Fruit fly (Drosophila melanogaster) whole organism, embryonic: ENCODE results near the gene Pcif1.

Experiments
- Asciz ChIP-seq: fragments of 200-800 bp; sonication (Bioruptor generic); optimal IDR thresholded peaks from 2 replicates; lab custom pipeline; 2017; ENCODE audit warnings: missing biosample characterization, mild to moderate bottlenecking, missing genetic modification characterization, missing genetic modification reagents
- CG10267 ChIP-seq: fragments of 200-800 bp; sonication (Bioruptor generic); optimal IDR thresholded peaks from 2 replicates; lab custom pipeline; 2018; ENCODE audit warnings: missing biosample characterization, mild to moderate bottlenecking, missing genetic modification characterization, moderate library complexity
- CG10654 ChIP-seq: fragments of 200-800 bp; sonication (Bioruptor generic); optimal IDR thresholded peaks from 2 replicates; lab custom pipeline; 2016; ENCODE audit warnings: missing biosample characterization, missing genetic modification characterization
- CG11504 ChIP-seq: fragments of 200-800 bp; sonication (Bioruptor generic); optimal IDR thresholded peaks from 3 replicates; lab custom pipeline; 2019; ENCODE audit warnings: missing biosample characterization, mild to moderate bottlenecking, missing genetic modification characterization, moderate library complexity
- CG12659 ChIP-seq: fragments of 200-800 bp; sonication (Bioruptor generic); optimal IDR thresholded peaks from 3 replicates; lab custom pipeline; 2017; ENCODE audit warnings: mild to moderate bottlenecking, missing biosample characterization, missing genetic modification reagents, missing genetic modification characterization
- CG14050 ChIP-seq: fragments of 200-800 bp; sonication (Bioruptor generic); IDR thresholded peaks from 3 replicates; pipeline ENCODE4 v1.3.6; 2022; ENCODE audit warnings: missing biosample characterization, missing genetic modification characterization
- CG14710 ChIP-seq: fragments of 200-800 bp; sonication (Bioruptor generic); optimal IDR thresholded peaks from 3 replicates; lab custom pipeline; 2019; ENCODE audit warnings: missing biosample characterization, mild to moderate bottlenecking, missing genetic modification characterization, moderate library complexity
- CG15269 ChIP-seq: fragments of 200-800 bp; sonication (Bioruptor generic); optimal IDR thresholded peaks from 2 replicates; lab custom pipeline; 2018; ENCODE audit warnings: missing biosample characterization, mild to moderate bottlenecking, missing genetic modification characterization, moderate library complexity
- CG1529 ChIP-seq: fragments of 200-800 bp; sonication (Bioruptor generic); optimal IDR thresholded peaks from 3 replicates; lab custom pipeline; 2018; ENCODE audit warnings: missing biosample characterization, missing genetic modification characterization
- CG15514 ChIP-seq: fragments of 200-800 bp; sonication (Bioruptor generic); optimal IDR thresholded peaks from 3 replicates; lab custom pipeline; 2017; ENCODE audit warnings: missing biosample characterization, missing genetic modification characterization, mild to moderate bottlenecking, moderate library complexity, missing genetic modification reagents
- CG1647 ChIP-seq: fragments of 200-800 bp; sonication (Bioruptor generic); optimal IDR thresholded peaks from 3 replicates; lab custom pipeline; 2016; ENCODE audit warnings: missing biosample characterization, missing genetic modification characterization
- CG17186 ChIP-seq: fragments of 200-800 bp; sonication (Bioruptor generic); optimal IDR thresholded peaks from 3 replicates; lab custom pipeline; 2017; ENCODE audit warnings: missing biosample characterization, missing genetic modification reagents, missing genetic modification characterization
- CG17912 ChIP-seq: fragments of 200-800 bp; sonication (Bioruptor generic); optimal IDR thresholded peaks from 2 replicates; lab custom pipeline; 2018; ENCODE audit warnings: missing biosample characterization, mild to moderate bottlenecking, missing genetic modification characterization
- CG1792 ChIP-seq: fragments of 200-800 bp; sonication (Bioruptor generic); optimal IDR thresholded peaks from 2 replicates; lab custom pipeline; 2016; ENCODE audit warnings: missing biosample characterization, missing genetic modification characterization
- CG18476 ChIP-seq: fragments of 200-800 bp; sonication (Bioruptor generic); optimal IDR thresholded peaks from 2 replicates; lab custom pipeline; 2016; ENCODE audit warnings: missing biosample characterization, mild to moderate bottlenecking, missing genetic modification characterization
- CG2120 ChIP-seq: fragments of 200-800 bp; sonication (Bioruptor generic); optimal IDR thresholded peaks from 3 replicates; lab custom pipeline; 2016; ENCODE audit warnings: missing biosample characterization, missing genetic modification characterization
- CG2202 ChIP-seq: fragments of 200-800 bp; sonication (Bioruptor generic); optimal IDR thresholded peaks from 2 replicates; lab custom pipeline; 2018; ENCODE audit warnings: missing biosample characterization, mild to moderate bottlenecking, missing genetic modification characterization
- CG2889 ChIP-seq: fragments of 200-800 bp; sonication (Bioruptor generic); IDR thresholded peaks from 3 replicates; pipeline ENCODE4 v1.3.6; 2022; ENCODE audit warnings: missing biosample characterization, missing genetic modification characterization
- CG3838 ChIP-seq: fragments of 200-800 bp; sonication (Bioruptor generic); optimal IDR thresholded peaks from 3 replicates; lab custom pipeline; 2016; ENCODE audit warnings: missing biosample characterization, missing genetic modification characterization
- CG3847 ChIP-seq: fragments of 200-800 bp; sonication (Bioruptor generic); IDR thresholded peaks from 2 replicates; pipeline ENCODE4 v1.3.6; 2022; ENCODE audit warnings: missing biosample characterization, missing genetic modification characterization
- CG6765 ChIP-seq: fragments of 200-800 bp; sonication (Bioruptor generic); optimal IDR thresholded peaks from 3 replicates; lab custom pipeline; 2017; ENCODE audit warnings: missing biosample characterization, mild to moderate bottlenecking, missing genetic modification characterization
- CHES-1-like ChIP-seq: fragments of 200-800 bp; sonication (Bioruptor generic); optimal IDR thresholded peaks from 2 replicates; lab custom pipeline; 2016; ENCODE audit warnings: missing biosample characterization, missing genetic modification characterization
- CkIIα-i1 ChIP-seq: fragments of 200-800 bp; sonication (Bioruptor generic); IDR thresholded peaks from 2 replicates; pipeline ENCODE4 v1.3.6; 2022; ENCODE audit warnings: missing biosample characterization, missing genetic modification characterization
- Dbx ChIP-seq: fragments of 200-800 bp; sonication (Bioruptor generic); IDR thresholded peaks from 3 replicates; pipeline ENCODE4 v1.3.6; 2022; ENCODE audit warnings: missing biosample characterization, missing genetic modification characterization
- Dfd ChIP-seq, 2 experiments: fragments of >200 bp; optimal IDR thresholded peaks; 2 replicates each; lab custom pipeline; 2017; ENCODE audit warnings: missing biosample characterization in 2 of 2, missing genetic modification characterization in 2 of 2
- E2f2 ChIP-seq: fragments of 200-800 bp; sonication (Bioruptor generic); IDR thresholded peaks from 2 replicates; pipeline ENCODE4 v1.3.6; 2022; ENCODE audit warnings: missing biosample characterization, missing genetic modification characterization
- Fer1 ChIP-seq: fragments of 200-800 bp; sonication (Bioruptor generic); optimal IDR thresholded peaks from 2 replicates; lab custom pipeline; 2017; ENCODE audit warnings: missing biosample characterization, mild to moderate bottlenecking, missing genetic modification characterization
- Gsc ChIP-seq: fragments of 200-800 bp; sonication (Bioruptor generic); IDR thresholded peaks from 2 replicates; pipeline ENCODE4 v1.3.6; 2022; ENCODE audit warnings: missing biosample characterization, missing genetic modification characterization
- Lhr ChIP-seq: fragments of 200-800 bp; sonication (Bioruptor generic); optimal IDR thresholded peaks from 3 replicates; lab custom pipeline; 2017; ENCODE audit warnings: mild to moderate bottlenecking, missing biosample characterization, missing genetic modification reagents, missing genetic modification characterization
- MBD-R2 ChIP-seq: fragments of 200-800 bp; sonication (Bioruptor generic); IDR thresholded peaks from 2 replicates; pipeline ENCODE4 v1.3.6; 2022; ENCODE audit warnings: missing biosample characterization, missing genetic modification characterization
- Nf-YA ChIP-seq: fragments of 200-800 bp; sonication (Bioruptor generic); IDR thresholded peaks from 2 replicates; pipeline ENCODE4 v1.3.6; 2022; ENCODE audit warnings: missing biosample characterization, missing genetic modification characterization
- Oli ChIP-seq: fragments of 200-800 bp; sonication (Bioruptor generic); optimal IDR thresholded peaks from 2 replicates; lab custom pipeline; 2018; ENCODE audit warnings: missing biosample characterization, mild to moderate bottlenecking, missing genetic modification characterization, moderate library complexity
- Rx ChIP-seq: fragments of 200-800 bp; sonication (Bioruptor generic); IDR thresholded peaks from 2 replicates; pipeline ENCODE4 v1.3.6; 2022; ENCODE audit warnings: missing biosample characterization, missing genetic modification characterization
- Scr ChIP-seq: fragments of 200-800 bp; sonication (Bioruptor generic); IDR thresholded peaks from 2 replicates; pipeline ENCODE4 v1.3.6; 2022; ENCODE audit warnings: missing biosample characterization, missing genetic modification characterization; ENCODE audit not compliant: partially characterized antibody
- Sox102F ChIP-seq: fragments of 200-800 bp; sonication (Bioruptor generic); optimal IDR thresholded peaks from 2 replicates; lab custom pipeline; 2018; ENCODE audit warnings: missing biosample characterization, mild to moderate bottlenecking, missing genetic modification characterization, moderate library complexity
- Stat92E ChIP-seq, 3 experiments: fragments of >200 bp in 2 of 3; fragments of 200-800 bp in 1 of 3; sonication (Bioruptor generic) in 1 of 3; optimal IDR thresholded peaks; 2 replicates each; lab custom pipeline; 2017 to 2019; ENCODE audit warnings: missing biosample characterization in 3 of 3, missing genetic modification characterization in 3 of 3, mild to moderate bottlenecking in 1 of 3, moderate library complexity in 1 of 3
- ac ChIP-seq: fragments of 200-800 bp; sonication (Bioruptor generic); optimal IDR thresholded peaks from 3 replicates; lab custom pipeline; 2017; ENCODE audit warnings: missing biosample characterization, mild to moderate bottlenecking, missing genetic modification characterization
- bab2 ChIP-seq: fragments of 200-800 bp; sonication (Bioruptor generic); optimal IDR thresholded peaks from 2 replicates; lab custom pipeline; 2016; ENCODE audit warnings: missing biosample characterization, missing genetic modification characterization
- btn ChIP-seq: fragments of 200-800 bp; sonication (Bioruptor generic); optimal IDR thresholded peaks from 2 replicates; lab custom pipeline; 2016; ENCODE audit warnings: missing biosample characterization, missing genetic modification characterization
- cwo ChIP-seq: fragments of 200-800 bp; sonication (Bioruptor generic); optimal IDR thresholded peaks from 3 replicates; lab custom pipeline; 2017; ENCODE audit warnings: missing biosample characterization, missing genetic modification characterization, mild to moderate bottlenecking, moderate library complexity, missing genetic modification reagents
- dimm ChIP-seq: fragments of 200-800 bp; sonication (Bioruptor generic); IDR thresholded peaks from 2 replicates; pipeline ENCODE4 v1.3.6; 2022; ENCODE audit warnings: missing biosample characterization, missing genetic modification characterization
- grau ChIP-seq: fragments of 200-800 bp; optimal IDR thresholded peaks from 3 replicates; lab custom pipeline; 2019; ENCODE audit warnings: missing biosample characterization, mild to moderate bottlenecking, missing genetic modification characterization, moderate library complexity
- gsb ChIP-seq: fragments of 200-800 bp; sonication (Bioruptor generic); IDR thresholded peaks from 2 replicates; pipeline ENCODE4 v1.3.6; 2022; ENCODE audit warnings: missing biosample characterization, missing genetic modification characterization
- lola ChIP-seq, 3 experiments: fragments of >200 bp in 2 of 3; fragments of 200-800 bp in 1 of 3; sonication (Bioruptor generic) in 1 of 3; optimal IDR thresholded peaks; 2 replicates each; lab custom pipeline; 2017 to 2019; ENCODE audit warnings: missing biosample characterization in 3 of 3, missing genetic modification characterization in 3 of 3, mild to moderate bottlenecking in 1 of 3, moderate library complexity in 1 of 3
- rib ChIP-seq: fragments of 200-800 bp; sonication (Bioruptor generic); IDR thresholded peaks from 2 replicates; pipeline ENCODE4 v1.3.6; 2022; ENCODE audit warnings: missing biosample characterization, missing genetic modification characterization
- ro ChIP-seq: fragments of 200-800 bp; sonication (Bioruptor generic); IDR thresholded peaks from 2 replicates; pipeline ENCODE4 v1.3.6; 2022; ENCODE audit warnings: missing biosample characterization, missing genetic modification characterization
- stwl ChIP-seq: fragments of 200-800 bp; sonication (Bioruptor generic); optimal IDR thresholded peaks from 3 replicates; lab custom pipeline; 2018; ENCODE audit warnings: missing biosample characterization, mild to moderate bottlenecking, missing genetic modification characterization, moderate library complexity
- tna ChIP-seq: fragments of 200-800 bp; sonication (Bioruptor generic); IDR thresholded peaks from 2 replicates; pipeline ENCODE4 v1.3.6; 2022; ENCODE audit warnings: missing biosample characterization, missing genetic modification characterization; ENCODE audit not compliant: partially characterized antibody
- zen ChIP-seq: fragments of 200-800 bp; sonication (Bioruptor generic); optimal IDR thresholded peaks from 3 replicates; lab custom pipeline; 2018; ENCODE audit warnings: missing biosample characterization, mild to moderate bottlenecking, missing genetic modification characterization, moderate library complexity

The Pcif1 gene

dm6 chr3L:20798325-20798846 is 12.4 kb upstream of the Pcif1 start, which contains the start of the genes CG3698 and tzn (continued):
- TF ChIP-seq cwo (GFP tag; lab: Kevin White, UChicago) (no peak), CG11504 (tag; lab: Kevin White, UChicago) (no peak), CG6765 (GFP tag; lab: Kevin White, UChicago) (peak; percentile 97), CG14050 (GFP tag; lab: Robert Waterston, UW) (peak; percentile 91), bab2 (GFP tag; lab: Kevin White, UChicago) (peak; percentile 77), Sox102F (no peak), Lhr (peak; percentile 99), CG1647 (GFP tag; lab: Kevin White, UChicago) (peak; percentile 71), CG15269 (tag; lab: Kevin White, UChicago) (no peak), Rx (GFP tag; lab: Robert Waterston, UW) (peak; percentile 94), Fer1 (peak; percentile 96), Asciz (GFP tag; lab: Kevin White, UChicago) (peak; percentile 94), CG1792 (peak; percentile 68), CG14710 (tag; lab: Kevin White, UChicago) (peak; percentile 93), btn (GFP tag; lab: Kevin White, UChicago) (peak; percentile 71), CG17186 (GFP tag; lab: Kevin White, UChicago) (peak; percentile 85), CG2120 (GFP tag; lab: Kevin White, UChicago) (peak; percentile 63), gsb (peak; percentile 86), zen (peak; percentile 94), tna (GFP tag; lab: Robert Waterston, UW) (no peak), lola (GFP tag; optimal IDR thresholded peaks at IDR 0.05; lab: Kevin White, UChicago) (peak in 1 of 3 experiments; percentile 75), CG10654 (peak; percentile 95), Stat92E (GFP tag; optimal IDR thresholded peaks at IDR 0.05; lab: Kevin White, UChicago) (peak in 1 of 3 experiments; percentile 28), Dfd (GFP tag; optimal IDR thresholded peaks at IDR 0.05; lab: Kevin White, UChicago) (no peak), CkIIα-i1 (GFP tag; lab: Robert Waterston, UW) (peak; percentile 86), CG2889 (GFP tag; lab: Robert Waterston, UW) (peak; percentile 84), dimm (GFP tag; lab: Robert Waterston, UW) (peak; percentile 83), CG10267 (peak; percentile 88), ac (GFP tag; lab: Kevin White, UChicago) (peak; percentile 93), MBD-R2 (peak; percentile 96), CHES-1-like (GFP tag; lab: Kevin White, UChicago) (peak; percentile 89), CG12659 (peak; percentile 96), CG3847 (GFP tag; lab: Robert Waterston, UW) (peak; percentile 93), Gsc (GFP tag; lab: Robert Waterston, UW) (no peak), Nf-YA (peak; percentile 89), E2f2 (GFP tag; lab: Robert Waterston, UW) (peak; percentile 74), CG15514 (GFP tag; lab: Kevin White, UChicago) (peak; percentile 94), CG1529 (GFP tag; lab: Kevin White, UChicago) (peak; percentile 88), Oli (tag; lab: Kevin White, UChicago) (peak; percentile 86), CG3838 (GFP tag; lab: Kevin White, UChicago) (peak; percentile 82), Dbx (GFP tag; lab: Robert Waterston, UW) (peak; percentile 93), Scr (GFP tag; lab: Robert Waterston, UW) (no peak), rib (peak; percentile 84), CG18476 (peak; percentile 67), ro (GFP tag; lab: Robert Waterston, UW) (peak; percentile 75), CG2202 (tag; lab: Kevin White, UChicago) (peak; percentile 89), CG17912 (GFP tag; lab: Kevin White, UChicago) (peak; percentile 98), grau (tag; lab: Kevin White, UChicago) (peak; percentile 84), stwl (tag; lab: Kevin White, UChicago) (peak; percentile 91)
